Fruit fly (Drosophila melanogaster) whole organism, embryonic: ENCODE results near the gene CG31798.

Source experiments
- Asciz ChIP-seq: fragments of 200-800 bp; sonication (Bioruptor generic); optimal IDR thresholded peaks from 2 replicates; lab custom pipeline; 2017; ENCODE audit warnings: missing biosample characterization, mild to moderate bottlenecking, missing genetic modification characterization, missing genetic modification reagents
- Atf6 ChIP-seq: fragments of 200-800 bp; sonication (Bioruptor generic); IDR thresholded peaks from 2 replicates; pipeline ENCODE4 v1.3.6; 2022; ENCODE audit warnings: missing biosample characterization, missing genetic modification characterization
- CG10209 ChIP-seq: fragments of 200-800 bp; sonication (Bioruptor generic); optimal IDR thresholded peaks from 3 replicates; lab custom pipeline; 2017; ENCODE audit warnings: missing biosample characterization, mild to moderate bottlenecking, missing genetic modification characterization, missing genetic modification reagents
- CG10431 ChIP-seq: fragments of 200-800 bp; sonication (Bioruptor generic); optimal IDR thresholded peaks from 3 replicates; lab custom pipeline; 2018; ENCODE audit warnings: missing biosample characterization, mild to moderate bottlenecking, missing genetic modification characterization
- CG10543 ChIP-seq: fragments of 200-800 bp; sonication (Bioruptor generic); optimal IDR thresholded peaks from 3 replicates; lab custom pipeline; 2017; ENCODE audit warnings: missing biosample characterization, mild to moderate bottlenecking, missing genetic modification characterization, moderate library complexity
- CG12769 ChIP-seq: fragments of 200-800 bp; sonication (Bioruptor generic); optimal IDR thresholded peaks from 2 replicates; lab custom pipeline; 2019; ENCODE audit warnings: missing biosample characterization, mild to moderate bottlenecking, missing genetic modification characterization, moderate library complexity
- CG13287 ChIP-seq: fragments of 200-800 bp; sonication (Bioruptor generic); IDR thresholded peaks from 2 replicates; pipeline ENCODE4 v1.3.6; 2022; ENCODE audit warnings: missing biosample characterization, missing genetic modification characterization; ENCODE audit not compliant: partially characterized antibody
- CG15073 ChIP-seq: fragments of 200-800 bp; sonication (Bioruptor generic); optimal IDR thresholded peaks from 2 replicates; lab custom pipeline; 2016; ENCODE audit warnings: missing biosample characterization, missing genetic modification characterization
- CG15601 ChIP-seq: fragments of 200-800 bp; sonication (Bioruptor generic); optimal IDR thresholded peaks from 3 replicates; lab custom pipeline; 2019; ENCODE audit warnings: missing biosample characterization, mild to moderate bottlenecking, missing genetic modification characterization, moderate library complexity
- CG17361 ChIP-seq: fragments of 200-800 bp; sonication (Bioruptor generic); IDR thresholded peaks from 3 replicates; pipeline ENCODE4 v1.3.6; 2022; ENCODE audit warnings: missing biosample characterization, missing genetic modification characterization
- CG2875 ChIP-seq: fragments of 200-800 bp; sonication (Bioruptor generic); optimal IDR thresholded peaks from 2 replicates; lab custom pipeline; 2017; ENCODE audit warnings: missing biosample characterization, mild to moderate bottlenecking, missing genetic modification characterization, missing genetic modification reagents
- CG4730 ChIP-seq: fragments of 200-800 bp; sonication (Bioruptor generic); IDR thresholded peaks from 2 replicates; pipeline ENCODE4 v1.3.6; 2022; ENCODE audit warnings: missing biosample characterization, missing genetic modification characterization
- CG4820 ChIP-seq: fragments of 200-800 bp; sonication (Bioruptor generic); optimal IDR thresholded peaks from 3 replicates; lab custom pipeline; 2016; ENCODE audit warnings: missing biosample characterization, missing genetic modification characterization
- CG4854 ChIP-seq: fragments of 200-800 bp; sonication (Bioruptor generic); optimal IDR thresholded peaks from 2 replicates; lab custom pipeline; 2016; ENCODE audit warnings: missing biosample characterization, missing genetic modification characterization, inconsistent platforms
- CG6254 ChIP-seq: fragments of 200-800 bp; sonication (Bioruptor generic); optimal IDR thresholded peaks from 3 replicates; lab custom pipeline; 2017; ENCODE audit warnings: mild to moderate bottlenecking, missing biosample characterization, missing genetic modification reagents, missing genetic modification characterization
- CG6791 ChIP-seq: fragments of 200-800 bp; sonication (Bioruptor generic); IDR thresholded peaks from 3 replicates; pipeline ENCODE4 v1.3.6; 2022; ENCODE audit warnings: missing biosample characterization, missing genetic modification characterization; ENCODE audit not compliant: partially characterized antibody
- CG8388 ChIP-seq: fragments of 200-800 bp; sonication (Bioruptor generic); optimal IDR thresholded peaks from 2 replicates; lab custom pipeline; 2019; ENCODE audit warnings: missing biosample characterization, mild to moderate bottlenecking, missing genetic modification characterization, moderate library complexity
- CG9609 ChIP-seq: fragments of 200-800 bp; sonication (Bioruptor generic); optimal IDR thresholded peaks from 3 replicates; lab custom pipeline; 2016; ENCODE audit warnings: missing biosample characterization, missing genetic modification characterization
- CG9797 ChIP-seq: fragments of 200-800 bp; sonication (Bioruptor generic); optimal IDR thresholded peaks from 3 replicates; lab custom pipeline; 2018; ENCODE audit warnings: missing biosample characterization, mild to moderate bottlenecking, missing genetic modification characterization
- CG9876 ChIP-seq: fragments of 200-800 bp; sonication (Bioruptor generic); optimal IDR thresholded peaks from 2 replicates; lab custom pipeline; 2016; ENCODE audit warnings: missing biosample characterization, missing genetic modification characterization
- Gug ChIP-seq: fragments of 200-800 bp; sonication (Bioruptor generic); IDR thresholded peaks from 4 replicates; pipeline ENCODE4 v1.3.6; 2022; ENCODE audit warnings: missing biosample characterization, missing genetic modification characterization
- Jarid2 ChIP-seq: fragments of 200-800 bp; sonication (Bioruptor generic); optimal IDR thresholded peaks from 3 replicates; lab custom pipeline; 2017; ENCODE audit warnings: mild to moderate bottlenecking, missing biosample characterization, missing genetic modification reagents, missing genetic modification characterization
- MTF-1 ChIP-seq: fragments of 200-800 bp; sonication (Bioruptor generic); optimal IDR thresholded peaks from 2 replicates; lab custom pipeline; 2018; ENCODE audit warnings: missing biosample characterization, mild to moderate bottlenecking, missing genetic modification characterization, borderline replicate concordance
- Max ChIP-seq: fragments of 200-800 bp; sonication (Bioruptor generic); optimal IDR thresholded peaks from 2 replicates; lab custom pipeline; 2016; ENCODE audit warnings: missing biosample characterization, mild to moderate bottlenecking, missing genetic modification characterization
- Mrtf ChIP-seq: fragments of 200-800 bp; sonication (Bioruptor generic); IDR thresholded peaks from 3 replicates; pipeline ENCODE4 v1.3.6; 2022; ENCODE audit warnings: missing biosample characterization, missing genetic modification characterization
- NfI ChIP-seq: fragments of 200-800 bp; sonication (Bioruptor generic); optimal IDR thresholded peaks from 3 replicates; lab custom pipeline; 2018; ENCODE audit warnings: missing biosample characterization, mild to moderate bottlenecking, missing genetic modification characterization, moderate library complexity
- Oaz ChIP-seq: fragments of 200-800 bp; sonication (Bioruptor generic); IDR thresholded peaks from 2 replicates; pipeline ENCODE4 v1.3.6; 2022; ENCODE audit warnings: missing biosample characterization, missing genetic modification characterization
- Six4 ChIP-seq: fragments of 200-800 bp; sonication (Bioruptor generic); optimal IDR thresholded peaks from 2 replicates; lab custom pipeline; 2016; ENCODE audit warnings: missing biosample characterization, missing genetic modification characterization
- Tbp ChIP-seq: fragments of >200 bp; optimal IDR thresholded peaks from 2 replicates; lab custom pipeline; 2018; ENCODE audit warnings: missing biosample characterization, missing genetic modification characterization
- ash1 ChIP-seq: fragments of 200-800 bp; sonication (Bioruptor generic); optimal IDR thresholded peaks from 2 replicates; lab custom pipeline; 2018; ENCODE audit warnings: missing biosample characterization, mild to moderate bottlenecking, missing genetic modification characterization
- bowl ChIP-seq: fragments of 200-800 bp; sonication (Bioruptor generic); IDR thresholded peaks from 2 replicates; pipeline ENCODE4 v1.3.6; 2022; ENCODE audit warnings: missing biosample characterization, missing genetic modification characterization
- cad ChIP-seq: fragments of >200 bp; optimal IDR thresholded peaks from 2 replicates; lab custom pipeline; 2017; ENCODE audit warnings: missing biosample characterization, missing genetic modification characterization
- cwo ChIP-seq: fragments of 200-800 bp; sonication (Bioruptor generic); optimal IDR thresholded peaks from 3 replicates; lab custom pipeline; 2017; ENCODE audit warnings: missing biosample characterization, missing genetic modification characterization, mild to moderate bottlenecking, moderate library complexity, missing genetic modification reagents
- dmrt11E ChIP-seq: fragments of 200-800 bp; sonication (Bioruptor generic); optimal IDR thresholded peaks from 3 replicates; lab custom pipeline; 2018; ENCODE audit warnings: missing biosample characterization, mild to moderate bottlenecking, missing genetic modification characterization, moderate library complexity
- dysf ChIP-seq: fragments of 200-800 bp; sonication (Bioruptor generic); IDR thresholded peaks from 3 replicates; pipeline ENCODE4 v1.3.6; 2022; ENCODE audit warnings: missing biosample characterization, missing genetic modification characterization
- fd64A ChIP-seq: fragments of 200-800 bp; sonication (Bioruptor generic); optimal IDR thresholded peaks from 3 replicates; lab custom pipeline; 2018; ENCODE audit warnings: missing biosample characterization, mild to moderate bottlenecking, missing genetic modification characterization
- mirr ChIP-seq: fragments of 200-800 bp; sonication (Bioruptor generic); optimal IDR thresholded peaks from 3 replicates; lab custom pipeline; 2018; ENCODE audit warnings: missing biosample characterization, mild to moderate bottlenecking, missing genetic modification characterization
- otp ChIP-seq: fragments of 200-800 bp; sonication (Bioruptor generic); IDR thresholded peaks from 3 replicates; pipeline ENCODE4, ENCODE4 v1.3.6; 2022; ENCODE audit warnings: missing biosample characterization, missing genetic modification characterization
- sens-2 ChIP-seq: fragments of 200-800 bp; sonication (Bioruptor generic); IDR thresholded peaks from 2 replicates; pipeline ENCODE4 v1.3.6; 2022; ENCODE audit warnings: missing biosample characterization, missing genetic modification characterization
- stc ChIP-seq: fragments of 200-800 bp; sonication (Bioruptor generic); IDR thresholded peaks from 2 replicates; pipeline ENCODE4 v1.3.6; 2022; ENCODE audit warnings: missing biosample characterization, missing genetic modification characterization
- tgo ChIP-seq: fragments of 200-800 bp; sonication (Bioruptor generic); IDR thresholded peaks from 3 replicates; pipeline ENCODE4 v1.3.6; 2022; ENCODE audit warnings: missing biosample characterization, missing genetic modification characterization
- tup ChIP-seq: fragments of 200-800 bp; sonication (Bioruptor generic); optimal IDR thresholded peaks from 2 replicates; lab custom pipeline; 2016; ENCODE audit warnings: missing biosample characterization, mild to moderate bottlenecking, missing genetic modification characterization, moderate library complexity
- tx ChIP-seq: fragments of 200-800 bp; sonication (Bioruptor generic); optimal IDR thresholded peaks from 2 replicates; lab custom pipeline; 2016; ENCODE audit warnings: missing biosample characterization, missing genetic modification characterization
- zen ChIP-seq: fragments of 200-800 bp; sonication (Bioruptor generic); optimal IDR thresholded peaks from 3 replicates; lab custom pipeline; 2018; ENCODE audit warnings: missing biosample characterization, mild to moderate bottlenecking, missing genetic modification characterization, moderate library complexity

Gene CG31798

dm6 chr2L:19398317-19399234 is 4.6 kb downstream of the CG31798 start, which contains the start of gene CG17544 (continued):
- TF ChIP-seq CG15601 (tag; lab: Kevin White, UChicago) (peak; percentile 81), Gug (GFP tag; lab: Robert Waterston, UW) (peak; percentile 39; the same call in 2 of the 4 replicates), Max (GFP tag; lab: Kevin White, UChicago) (no peak), CG15073 (GFP tag; lab: Kevin White, UChicago) (no peak), Mrtf (0 out of 3 replicates have a peak, but pooled peaks have one; percentile 52), CG4730 (GFP tag; lab: Robert Waterston, UW) (no peak; the same call in none of the 2 replicates), Atf6 (GFP tag; lab: Robert Waterston, UW) (peak; percentile 57), CG2875 (peak; percentile 50), CG9876 (GFP tag; lab: Kevin White, UChicago) (no peak), Six4 (peak; percentile 80), mirr (GFP tag; lab: Kevin White, UChicago) (peak; percentile 68), CG6254 (GFP tag; lab: Kevin White, UChicago) (peak; percentile 53), CG10431 (GFP tag; lab: Kevin White, UChicago) (peak; percentile 1), CG9609 (GFP tag; lab: Kevin White, UChicago) (peak; percentile 31), CG4820 (peak; percentile 52), Tbp (no peak), dysf (GFP tag; lab: Robert Waterston, UW) (peak; percentile 72), tx (no peak), dmrt11E (tag; lab: Kevin White, UChicago) (peak; percentile 79), fd64A (GFP tag; lab: Kevin White, UChicago) (peak; percentile 21), sens-2 (GFP tag; lab: Robert Waterston, UW) (peak; percentile 60; the same call in 1 of the 2 replicates), zen (peak; percentile 62)

- TF ChIP-seq tx (no peak), CG9797 (GFP tag; lab: Kevin White, UChicago) (no peak), stc (no peak), bowl (GFP tag; lab: Robert Waterston, UW) (no peak), CG17361 (GFP tag; lab: Robert Waterston, UW) (no peak), tup (GFP tag; lab: Kevin White, UChicago) (no peak), cwo (GFP tag; lab: Kevin White, UChicago) (peak; percentile 68), CG13287 (GFP tag; lab: Robert Waterston, UW) (no peak), Asciz (GFP tag; lab: Kevin White, UChicago) (no peak), NfI (GFP tag; lab: Kevin White, UChicago) (peak; percentile 22), ash1 (no peak), CG4854 (GFP tag; lab: Kevin White, UChicago) (no peak), CG8388 (no peak), CG10209 (GFP tag; lab: Kevin White, UChicago) (no peak), zen (no peak), MTF-1 (peak; percentile 39), cad (GFP tag; lab: Kevin White, UChicago) (no peak), Jarid2 (GFP tag; lab: Kevin White, UChicago) (no peak), otp (GFP tag; lab: Robert Waterston, UW) (no peak), CG10543 (GFP tag; lab: Kevin White, UChicago) (peak; percentile 24), CG6791 (0 out of 3 replicates have a peak, but pooled peaks have one; percentile 22), tgo (GFP tag; lab: Robert Waterston, UW) (no peak), CG12769 (tag; lab: Kevin White, UChicago) (peak; percentile 59), Oaz (GFP tag; lab: Robert Waterston, UW) (no peak)
Observed at dm6 chr2L:19401914-19402313, 8.0 kb downstream of the CG31798 start.
